Fruit fly (Drosophila melanogaster) Kc167 (cell line): ENCODE measurements around the gene CG31627.

Experiments
- Myc ChIP-seq: fragments of >200 bp; optimal IDR thresholded peaks from 2 replicates; lab custom pipeline; 2017; ENCODE audit warnings: missing external identifiers
- Sin3A ChIP-seq: fragments of >200 bp; optimal IDR thresholded peaks from 2 replicates; lab custom pipeline; 2018; ENCODE audit warnings: missing external identifiers
- h ChIP-seq: fragments of >200 bp; optimal IDR thresholded peaks from 3 replicates; lab custom pipeline; 2018; ENCODE audit warnings: missing external identifiers

DNA sequence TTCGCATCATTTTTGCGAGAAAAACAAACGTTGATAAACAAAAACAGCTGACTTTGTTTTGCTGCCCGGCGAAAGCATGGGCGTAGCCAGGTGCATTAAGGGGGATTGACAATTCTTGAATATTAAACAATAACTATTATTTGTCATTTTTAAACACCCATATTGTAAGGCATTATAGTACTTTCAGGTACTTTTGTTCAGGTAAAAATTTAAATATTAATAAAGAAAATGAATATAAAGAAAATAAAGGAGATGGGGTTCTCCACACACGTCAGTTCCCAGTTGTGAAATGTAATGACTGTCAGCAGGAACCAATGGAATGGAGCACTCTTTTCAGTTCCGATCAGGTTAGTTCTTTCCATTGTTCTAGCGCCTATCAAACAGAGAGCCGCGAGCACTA, 14.5 kb upstream of the CG31627 start, which contains the start of the genes Coq3 and Pld3:
- TF ChIP-seq h (lab: Kevin White, UChicago) = no peak
- TF ChIP-seq Myc (lab: Kevin White, UChicago) = no peak
- TF ChIP-seq Sin3A (lab: Kevin White, UChicago) = no peak
